Fruit fly (Drosophila melanogaster) whole organism, pupa: ENCODE results near the gene CG9667.
A peak's percentile ranks its signal among the peaks of the same experiment; 100 is the strongest.

Experiments
- CG10348 ChIP-seq: fragments of 200-800 bp; sonication (Bioruptor generic); IDR thresholded peaks from 2 replicates; pipeline ENCODE4 v1.3.6; 2022; ENCODE audit warnings: missing biosample characterization, missing genetic modification characterization
- CG12605 ChIP-seq: fragments of 200-800 bp; sonication (Bioruptor generic); IDR thresholded peaks from 2 replicates; pipeline ENCODE4 v1.3.6; 2022; ENCODE audit warnings: missing biosample characterization, missing genetic modification characterization
- CG13204 ChIP-seq: fragments of 200-800 bp; sonication (Bioruptor generic); optimal IDR thresholded peaks from 2 replicates; lab custom pipeline; 2018; ENCODE audit warnings: missing biosample characterization, mild to moderate bottlenecking, missing genetic modification characterization, moderate library complexity
- CG14655 ChIP-seq: fragments of 200-800 bp; sonication (Bioruptor generic); optimal IDR thresholded peaks from 3 replicates; lab custom pipeline; 2017; ENCODE audit warnings: mild to moderate bottlenecking, missing biosample characterization, missing genetic modification reagents, missing genetic modification characterization
- CG15710 ChIP-seq: fragments of 200-800 bp; sonication (Bioruptor generic); optimal IDR thresholded peaks from 2 replicates; lab custom pipeline; 2018; ENCODE audit warnings: missing biosample characterization, mild to moderate bottlenecking, missing genetic modification characterization, moderate library complexity
- CG17806 ChIP-seq: fragments of 200-800 bp; sonication (Bioruptor generic); optimal IDR thresholded peaks from 2 replicates; lab custom pipeline; 2018; ENCODE audit warnings: missing biosample characterization, mild to moderate bottlenecking, missing genetic modification characterization, moderate library complexity
- CG32121 ChIP-seq: fragments of 200-800 bp; sonication (Bioruptor generic); IDR thresholded peaks from 2 replicates; pipeline ENCODE4 v1.3.6; 2022; ENCODE audit warnings: missing biosample characterization, missing genetic modification characterization
- CG34367 ChIP-seq: fragments of 200-800 bp; sonication (Bioruptor generic); optimal IDR thresholded peaks from 2 replicates; lab custom pipeline; 2018; ENCODE audit warnings: missing biosample characterization, mild to moderate bottlenecking, missing genetic modification characterization
- CG4496 ChIP-seq: fragments of 200-800 bp; sonication (Bioruptor generic); IDR thresholded peaks from 3 replicates; pipeline ENCODE4 v1.3.6; 2022; ENCODE audit warnings: missing biosample characterization, missing genetic modification characterization
- CG8159 ChIP-seq: fragments of 200-800 bp; sonication (Bioruptor generic); optimal IDR thresholded peaks from 3 replicates; lab custom pipeline; 2018; ENCODE audit warnings: missing biosample characterization, mild to moderate bottlenecking, missing genetic modification characterization, moderate library complexity
- CG8301 ChIP-seq: fragments of 200-800 bp; sonication (Bioruptor generic); optimal IDR thresholded peaks from 2 replicates; lab custom pipeline; 2018; ENCODE audit warnings: missing biosample characterization, mild to moderate bottlenecking, missing genetic modification characterization
- CG9948 ChIP-seq: fragments of 200-800 bp; sonication (Bioruptor generic); optimal IDR thresholded peaks from 2 replicates; lab custom pipeline; 2018; ENCODE audit warnings: missing biosample characterization, mild to moderate bottlenecking, missing genetic modification characterization, moderate library complexity
- D1 ChIP-seq: fragments of 200-800 bp; sonication (Bioruptor generic); optimal IDR thresholded peaks from 2 replicates; lab custom pipeline; 2018; ENCODE audit warnings: missing biosample characterization, mild to moderate bottlenecking, missing genetic modification characterization, moderate library complexity
- EcR ChIP-seq: fragments of 200-800 bp; sonication (Bioruptor generic); optimal IDR thresholded peaks from 3 replicates; lab custom pipeline; 2019; ENCODE audit warnings: missing biosample characterization, missing genetic modification characterization, mild to moderate bottlenecking, moderate library complexity, missing genetic modification reagents
- Ets98B ChIP-seq: fragments of 200-800 bp; sonication (Bioruptor generic); IDR thresholded peaks from 2 replicates; pipeline ENCODE4 v1.3.6; 2022; ENCODE audit warnings: missing biosample characterization, missing genetic modification characterization
- Pif1A ChIP-seq: fragments of 200-800 bp; sonication (Bioruptor generic); optimal IDR thresholded peaks from 3 replicates; lab custom pipeline; 2016; ENCODE audit warnings: missing biosample characterization, missing genetic modification characterization
- Pif1B ChIP-seq: fragments of 200-800 bp; sonication (Bioruptor generic); optimal IDR thresholded peaks from 3 replicates; lab custom pipeline; 2016; ENCODE audit warnings: missing biosample characterization, missing genetic modification characterization
- Snoo ChIP-seq: fragments of 200-800 bp; sonication (Bioruptor generic); optimal IDR thresholded peaks from 3 replicates; lab custom pipeline; 2017; ENCODE audit warnings: missing biosample characterization, mild to moderate bottlenecking, missing genetic modification characterization, inconsistent platforms
- fd96Ca ChIP-seq: fragments of 200-800 bp; sonication (Bioruptor generic); IDR thresholded peaks from 3 replicates; pipeline ENCODE4 v1.3.6; 2022; ENCODE audit warnings: missing biosample characterization, missing genetic modification characterization
- gl ChIP-seq: fragments of 200-800 bp; sonication (Bioruptor generic); optimal IDR thresholded peaks from 2 replicates; lab custom pipeline; 2018; ENCODE audit warnings: missing biosample characterization, mild to moderate bottlenecking, missing genetic modification characterization
- rn ChIP-seq: fragments of 200-800 bp; sonication (Bioruptor generic); IDR thresholded peaks from 2 replicates; pipeline ENCODE4 v1.3.6; 2022; ENCODE audit warnings: missing biosample characterization, missing genetic modification characterization

The CG9667 gene

DNA sequence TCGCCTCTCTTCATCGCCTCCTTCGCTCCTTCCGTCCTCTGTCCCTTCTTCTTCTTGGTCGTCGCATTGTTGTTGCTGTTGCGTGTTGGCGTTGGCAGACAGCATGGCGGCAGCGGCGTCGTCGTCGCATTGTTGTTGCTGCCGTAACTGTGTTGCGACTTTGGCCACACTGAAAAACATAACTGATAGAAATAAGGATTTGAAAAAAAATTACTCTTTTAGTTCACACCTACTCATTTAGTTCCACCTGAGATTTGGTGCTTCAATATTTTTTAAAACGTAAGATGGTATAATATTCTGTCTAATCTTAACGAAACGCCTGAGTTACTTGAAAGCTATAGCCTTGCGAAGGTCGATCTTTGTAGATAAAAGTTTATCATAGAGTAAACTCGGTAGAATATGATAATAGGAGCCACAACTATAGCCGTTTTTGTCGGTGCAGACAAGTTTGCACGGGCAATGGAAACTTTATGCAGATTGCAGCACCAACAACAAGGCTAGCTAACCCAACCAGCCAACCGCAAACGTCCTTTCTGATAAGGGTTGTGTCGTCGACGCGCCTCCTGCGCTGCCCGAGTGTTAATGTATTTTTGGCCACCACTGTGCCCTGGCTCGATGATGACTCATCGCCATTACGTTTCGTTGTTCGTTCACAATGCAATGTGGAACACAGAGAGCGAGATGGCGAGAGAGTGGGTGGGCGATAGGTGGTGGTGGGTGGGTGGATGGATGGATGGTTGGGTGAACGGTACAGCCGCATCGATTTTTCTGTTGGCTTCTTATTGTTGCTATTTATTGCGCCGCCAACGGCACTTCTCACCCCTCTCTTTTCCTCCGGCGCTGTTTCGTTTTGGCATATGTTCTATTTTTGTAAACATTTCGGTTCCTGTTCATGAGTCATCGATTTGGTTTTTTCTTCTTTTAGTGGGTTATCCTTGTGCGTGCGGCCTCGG lies 13.0 kb downstream of the CG9667 start:
- TF ChIP-seq gl (tag; lab: Kevin White, UChicago) (peak; percentile 74), rn (GFP tag; lab: Robert Waterston, UW) (0 out of 2 replicates have a peak, but pooled peaks have one; percentile 19), CG8159 (tag; lab: Kevin White, UChicago) (peak; percentile 97), fd96Ca (GFP tag; lab: Robert Waterston, UW) (peak; percentile 72), Pif1A (GFP tag; lab: Kevin White, UChicago) (peak; percentile 85), CG14655 (GFP tag; lab: Kevin White, UChicago) (peak; percentile 91), CG12605 (GFP tag; lab: Robert Waterston, UW) (peak; percentile 71), Pif1B (GFP tag; lab: Kevin White, UChicago) (peak; percentile 82), CG34367 (tag; lab: Kevin White, UChicago) (peak; percentile 92), Snoo (tag; lab: Kevin White, UChicago) (peak; percentile 83), CG17806 (peak; percentile 90), CG10348 (GFP tag; lab: Robert Waterston, UW) (peak; percentile 42; the same call in 1 of the 2 replicates), Ets98B (peak; percentile 48), CG9948 (tag; lab: Kevin White, UChicago) (peak; percentile 91), CG4496 (GFP tag; lab: Robert Waterston, UW) (peak; percentile 77; the same call in 2 of the 3 replicates), D1 (tag; lab: Kevin White, UChicago) (peak; percentile 35), CG13204 (peak; percentile 71), CG32121 (GFP tag; lab: Robert Waterston, UW) (peak; percentile 51; the same call in 1 of the 2 replicates), CG8301 (tag; lab: Kevin White, UChicago) (peak; percentile 90), CG15710 (peak; percentile 96), EcR (peak; percentile 72)

DNA sequence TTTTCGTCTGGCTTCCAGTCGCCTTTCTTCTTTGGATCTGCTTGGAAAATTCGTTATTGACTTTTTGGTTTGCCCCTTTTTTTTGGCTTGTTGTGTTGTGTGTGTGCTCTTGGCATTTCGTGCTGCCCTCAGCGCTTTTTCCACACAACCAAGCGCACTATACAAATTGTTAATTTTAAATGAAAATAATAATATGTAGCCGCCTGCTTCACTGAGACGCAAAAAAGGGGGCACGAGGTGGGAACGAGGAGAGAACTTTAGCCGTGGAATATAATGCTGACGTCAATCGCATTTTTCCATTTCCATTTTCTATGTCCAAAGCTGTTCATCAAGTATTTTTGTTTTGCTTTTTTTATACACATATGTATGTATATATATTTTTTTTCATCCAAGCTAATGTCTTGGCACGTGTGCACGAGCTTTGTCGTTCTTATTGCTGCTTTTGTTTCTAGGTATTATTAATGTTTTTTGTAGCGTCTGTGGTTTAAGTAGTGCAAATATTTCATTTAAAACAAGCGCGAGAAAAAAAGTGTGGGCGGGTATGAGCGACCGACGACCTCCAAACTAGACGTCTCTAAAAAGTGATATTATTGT lies 14.3 kb downstream of the CG9667 start:
- TF ChIP-seq Pif1A (GFP tag; lab: Kevin White, UChicago) (no peak), Snoo (tag; lab: Kevin White, UChicago) (no peak), CG10348 (GFP tag; lab: Robert Waterston, UW) (no peak), CG4496 (GFP tag; lab: Robert Waterston, UW) (no peak), fd96Ca (GFP tag; lab: Robert Waterston, UW) (no peak), CG13204 (no peak), Pif1B (GFP tag; lab: Kevin White, UChicago) (no peak), CG17806 (no peak), EcR (no peak), CG9948 (tag; lab: Kevin White, UChicago) (no peak), CG12605 (GFP tag; lab: Robert Waterston, UW) (no peak), CG14655 (GFP tag; lab: Kevin White, UChicago) (no peak), rn (GFP tag; lab: Robert Waterston, UW) (no peak), Ets98B (no peak)

DNA sequence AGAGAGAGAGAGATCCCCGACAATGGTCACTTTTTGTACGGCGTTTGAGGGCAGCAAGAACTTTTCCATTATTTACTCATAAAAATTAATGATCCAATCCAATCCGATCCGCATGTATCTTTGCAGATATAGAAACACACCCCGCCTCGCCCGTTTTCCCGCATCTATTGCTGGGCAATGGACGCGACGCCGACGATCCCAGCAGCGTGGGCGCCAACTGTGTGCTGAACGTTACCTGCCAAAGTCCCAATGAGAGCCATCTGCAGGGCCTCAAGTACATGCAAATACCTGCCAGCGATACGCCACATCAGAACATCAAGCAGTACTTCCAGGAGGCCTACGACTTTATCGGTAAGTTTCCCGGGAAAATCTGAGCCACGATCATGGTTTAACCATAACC lies 15.2 kb downstream of the CG9667 start:
- TF ChIP-seq D1 (tag; lab: Kevin White, UChicago), result no peak
- no peak for TF ChIP-seq CG15710
- no peak for TF ChIP-seq CG14655 (GFP tag; lab: Kevin White, UChicago)
- no peak for TF ChIP-seq CG17806
- TF ChIP-seq CG9948 (tag; lab: Kevin White, UChicago), result no peak
- TF ChIP-seq EcR, result no peak
- TF ChIP-seq CG10348 (GFP tag; lab: Robert Waterston, UW), result no peak
- no peak for TF ChIP-seq CG8159 (tag; lab: Kevin White, UChicago)
- TF ChIP-seq CG4496 (GFP tag; lab: Robert Waterston, UW), result no peak
- TF ChIP-seq CG12605 (GFP tag; lab: Robert Waterston, UW), result no peak
- TF ChIP-seq gl (tag; lab: Kevin White, UChicago), result no peak
- no peak for TF ChIP-seq CG34367 (tag; lab: Kevin White, UChicago)

DNA sequence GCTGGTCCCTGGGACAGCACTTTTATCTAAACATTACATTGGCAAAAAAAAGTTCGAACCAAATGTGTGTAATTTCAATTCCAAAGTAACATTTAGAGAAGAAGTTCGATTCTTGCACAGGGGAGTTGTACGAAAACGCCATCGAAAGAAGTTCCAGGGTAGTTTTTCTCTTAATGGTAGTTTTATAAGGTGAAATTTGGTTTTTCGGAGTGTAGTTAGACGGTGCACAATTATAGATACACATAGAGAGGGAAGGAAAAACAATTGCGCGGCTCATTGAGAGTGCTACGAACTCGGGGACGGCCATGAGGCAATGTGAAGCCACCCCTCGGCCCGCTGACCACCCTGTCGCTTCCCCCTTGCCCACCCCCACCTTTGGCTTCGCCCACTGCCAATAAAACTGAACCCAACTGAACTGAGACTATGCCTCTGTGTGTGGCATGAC lies 15.9 kb downstream of the CG9667 start:
- TF ChIP-seq CG12605 (GFP tag; lab: Robert Waterston, UW), result no peak
- peak; percentile 82 for TF ChIP-seq CG32121 (GFP tag; lab: Robert Waterston, UW)
- peak; percentile 79 for TF ChIP-seq CG14655 (GFP tag; lab: Kevin White, UChicago)
- no peak for TF ChIP-seq Snoo (tag; lab: Kevin White, UChicago)
- TF ChIP-seq rn (GFP tag; lab: Robert Waterston, UW), result peak; percentile 65
- 0 out of 2 replicates have a peak, but pooled peaks have one; percentile 4 for TF ChIP-seq CG10348 (GFP tag; lab: Robert Waterston, UW)
- TF ChIP-seq CG15710, result no peak
- no peak for TF ChIP-seq CG8159 (tag; lab: Kevin White, UChicago)
- peak; percentile 86 for TF ChIP-seq fd96Ca (GFP tag; lab: Robert Waterston, UW)
- peak; percentile 22 for TF ChIP-seq CG9948 (tag; lab: Kevin White, UChicago)
- TF ChIP-seq CG17806, result peak; percentile 28
- peak; percentile 24 for TF ChIP-seq EcR
- no peak for TF ChIP-seq CG13204
- TF ChIP-seq CG8301 (tag; lab: Kevin White, UChicago), result peak; percentile 68
- no peak for TF ChIP-seq D1 (tag; lab: Kevin White, UChicago)
- TF ChIP-seq gl (tag; lab: Kevin White, UChicago), result no peak
- TF ChIP-seq Ets98B, result peak; percentile 80
- TF ChIP-seq Pif1A (GFP tag; lab: Kevin White, UChicago), result peak; percentile 53
- TF ChIP-seq CG4496 (GFP tag; lab: Robert Waterston, UW), result peak; percentile 85
- peak; percentile 6 for TF ChIP-seq CG34367 (tag; lab: Kevin White, UChicago)
- TF ChIP-seq Pif1B (GFP tag; lab: Kevin White, UChicago), result peak; percentile 36
